Worm (Caenorhabditis elegans) whole organism, L4 larva: Measurements from ENCODE around the gene F16G10.7.
A peak's percentile ranks its signal among the peaks of the same experiment; 100 is the strongest.

Experiments
- D1046.2 ChIP-seq: fragments of 200-800 bp; sonication (Bioruptor generic); IDR thresholded peaks from 2 replicates; pipeline ENCODE4 v1.3.6; 2022; ENCODE audit warnings: missing genetic modification characterization, missing compliant biosample characterization
- F26F4.8 ChIP-seq: fragments of 200-800 bp; sonication (Bioruptor generic); conservative IDR thresholded peaks from 2 replicates; pipeline ENCODE4 v1.3.6; 2022; ENCODE audit warnings: missing genetic modification characterization, missing compliant biosample characterization
- F44E2.7 ChIP-seq: fragments of 200-800 bp; sonication (Bioruptor generic); IDR thresholded peaks from 2 replicates; pipeline ENCODE4 v2.1.2; 2022; ENCODE audit warnings: missing genetic modification characterization, missing compliant biosample characterization
- F49E8.2 ChIP-seq: sonication (generic microtip); optimal IDR thresholded peaks from 2 replicates; lab custom pipeline; 2016; ENCODE audit warnings: missing compliant biosample characterization, mild to moderate bottlenecking, missing genetic modification characterization, borderline replicate concordance
- Y5F2A.4 ChIP-seq: fragments of 200-800 bp; sonication (Bioruptor generic); optimal IDR thresholded peaks from 2 replicates; lab custom pipeline; 2018; ENCODE audit warnings: mild to moderate bottlenecking, missing genetic modification characterization, missing compliant biosample characterization
- aha-1 ChIP-seq: fragments of 150-350 bp; peaks from one replicate; lab custom pipeline; 2014; ENCODE audit warnings: missing biosample characterization, missing genetic modification characterization
- ceh-20 ChIP-seq: fragments of 200-800 bp; sonication (Bioruptor generic); IDR thresholded peaks from 2 replicates; pipeline ENCODE4 v1.3.6; 2022; ENCODE audit warnings: missing genetic modification reagents, missing genetic modification characterization, missing compliant biosample characterization
- ceh-28 ChIP-seq: fragments of 150-350 bp; optimal IDR thresholded peaks from 2 replicates; lab custom pipeline; 2014; ENCODE audit warnings: missing biosample characterization, missing genetic modification reagents, missing genetic modification characterization
- ces-1 ChIP-seq: fragments of 150-350 bp; sonication (generic microtip); optimal IDR thresholded peaks from 4 replicates; lab custom pipeline; 2014; ENCODE audit warnings: missing biosample characterization, missing genetic modification reagents, missing genetic modification characterization
- daf-12 ChIP-seq: fragments of 150-350 bp; optimal IDR thresholded peaks from 2 replicates; lab custom pipeline; 2014; ENCODE audit warnings: missing biosample characterization, missing genetic modification reagents, missing genetic modification characterization
- daf-16 ChIP-seq, 3 experiments: sonication (generic microtip); optimal IDR thresholded peaks; 2 replicates each; lab custom pipeline; 2016 to 2017; ENCODE audit warnings: missing genetic modification characterization in 3 of 3, missing genetic modification reagents in 3 of 3, mild to moderate bottlenecking in 2 of 3, missing compliant biosample characterization in 2 of 3, missing biosample characterization in 1 of 3, moderate library complexity in 1 of 3
- dmd-6 ChIP-seq: fragments of 200-800 bp; sonication (Bioruptor generic); IDR thresholded peaks from 2 replicates; pipeline ENCODE4 v1.3.6; 2022; ENCODE audit warnings: missing genetic modification reagents, missing genetic modification characterization, missing compliant biosample characterization
- dmd-8 ChIP-seq: fragments of 200-800 bp; sonication (Bioruptor generic); IDR thresholded peaks from 2 replicates; pipeline ENCODE4 v1.3.6; 2022; ENCODE audit warnings: missing genetic modification characterization, missing compliant biosample characterization
- dmd-9 ChIP-seq: fragments of 200-800 bp; sonication (Bioruptor generic); IDR thresholded peaks from 2 replicates; pipeline ENCODE4 v1.3.6; 2022; ENCODE audit warnings: missing genetic modification reagents, missing genetic modification characterization, missing compliant biosample characterization
- dve-1 ChIP-seq: sonication (generic microtip); optimal IDR thresholded peaks from 2 replicates; lab custom pipeline; 2017; ENCODE audit warnings: antibody characterized with exemption, mild to moderate bottlenecking, missing genetic modification characterization, missing compliant biosample characterization; ENCODE audit not compliant: insufficient read depth
- egl-43 ChIP-seq: fragments of 200-800 bp; sonication (Bioruptor generic); IDR thresholded peaks from 2 replicates; pipeline ENCODE4 v1.3.6; 2022; ENCODE audit warnings: missing genetic modification reagents, missing genetic modification characterization, missing compliant biosample characterization
- fos-1 ChIP-seq: fragments of 150-350 bp; optimal IDR thresholded peaks from 2 replicates; lab custom pipeline; 2014; ENCODE audit warnings: missing biosample characterization, missing genetic modification characterization
- hlh-11 ChIP-seq: fragments of 200-800 bp; sonication (Bioruptor generic); optimal IDR thresholded peaks from 2 replicates; lab custom pipeline; 2018; ENCODE audit warnings: mild to moderate bottlenecking, missing genetic modification characterization, missing compliant biosample characterization
- hlh-30 ChIP-seq: sonication (generic microtip); optimal IDR thresholded peaks from 2 replicates; lab custom pipeline; 2017; ENCODE audit warnings: antibody characterized with exemption, mild to moderate bottlenecking, missing genetic modification characterization, missing compliant biosample characterization; ENCODE audit not compliant: insufficient read depth
- jun-1 ChIP-seq: fragments of 150-350 bp; optimal IDR thresholded peaks from 2 replicates; lab custom pipeline; 2014; ENCODE audit warnings: missing biosample characterization, missing genetic modification reagents, missing genetic modification characterization
- lim-7 ChIP-seq: fragments of 200-800 bp; sonication (Bioruptor generic); IDR thresholded peaks from 2 replicates; pipeline ENCODE4 v1.3.6; 2022; ENCODE audit warnings: missing genetic modification characterization, missing compliant biosample characterization
- lin-29 ChIP-seq: fragments of 200-800 bp; sonication (Bioruptor generic); IDR thresholded peaks from 2 replicates; pipeline ENCODE4 v1.3.6; 2022; ENCODE audit warnings: missing genetic modification reagents, missing genetic modification characterization, missing compliant biosample characterization
- lsy-2 ChIP-seq, 2 experiments: fragments of 150-350 bp in 1 of 2; sonication (generic microtip) in 1 of 2; optimal IDR thresholded peaks; 2 replicates each; lab custom pipeline; 2014 to 2017; ENCODE audit warnings: missing biosample characterization in 2 of 2, missing genetic modification characterization in 2 of 2
- mes-2 ChIP-seq: sonication (generic microtip); optimal IDR thresholded peaks from 2 replicates; lab custom pipeline; 2016; ENCODE audit warnings: missing genotype, mild to moderate bottlenecking, missing genetic modification characterization, missing compliant biosample characterization; ENCODE audit not compliant: poor library complexity, severe bottlenecking
- mxl-2 ChIP-seq: fragments of 200-800 bp; sonication (Bioruptor generic); conservative IDR thresholded peaks from 2 replicates; pipeline ENCODE4 v1.3.6; 2022; ENCODE audit warnings: missing genetic modification reagents, missing genetic modification characterization, missing compliant biosample characterization
- nhr-10 ChIP-seq: fragments of 150-350 bp; optimal IDR thresholded peaks from 2 replicates; lab custom pipeline; 2014; ENCODE audit warnings: missing biosample characterization, missing genetic modification characterization
- nhr-28 ChIP-seq: fragments of 150-350 bp; optimal IDR thresholded peaks from 2 replicates; lab custom pipeline; 2014; ENCODE audit warnings: missing biosample characterization, missing genetic modification characterization
- nhr-41 ChIP-seq: fragments of 200-800 bp; sonication (Bioruptor generic); IDR thresholded peaks from 2 replicates; pipeline ENCODE4 v1.3.6; 2022; ENCODE audit warnings: missing genetic modification reagents, missing genetic modification characterization, missing compliant biosample characterization
- nhr-77 ChIP-seq: fragments of 150-350 bp; optimal IDR thresholded peaks from 2 replicates; lab custom pipeline; 2014; ENCODE audit warnings: missing biosample characterization, missing genetic modification characterization
- php-3 ChIP-seq: fragments of 200-800 bp; sonication (Bioruptor generic); IDR thresholded peaks from 2 replicates; pipeline ENCODE4 v1.3.6; 2022; ENCODE audit warnings: missing genetic modification reagents, missing genetic modification characterization, missing compliant biosample characterization
- pqm-1 ChIP-seq: sonication (generic microtip); optimal IDR thresholded peaks from 2 replicates; lab custom pipeline; 2017; ENCODE audit warnings: missing biosample characterization, missing genetic modification characterization
- set-16 ChIP-seq: fragments of 200-800 bp; sonication (Bioruptor generic); IDR thresholded peaks from 2 replicates; pipeline ENCODE4 v1.3.6; 2022; ENCODE audit warnings: missing genetic modification reagents, missing genetic modification characterization, missing compliant biosample characterization
- unc-130 ChIP-seq: sonication (generic microtip); optimal IDR thresholded peaks from 2 replicates; lab custom pipeline; 2016; ENCODE audit warnings: missing genetic modification reagents, missing genetic modification characterization, missing compliant biosample characterization
- unc-62 ChIP-seq, 3 experiments: fragments of 150-350 bp in 1 of 3; sonication (generic microtip); optimal IDR thresholded peaks in 2 of 3; peaks in 1 of 3; 1 replicate in 1 of 3; 2 replicates in 2 of 3; lab custom pipeline; 2014 to 2017; ENCODE audit warnings: missing biosample characterization in 3 of 3, missing genetic modification characterization in 3 of 3, missing genetic modification reagents in 3 of 3, missing genotype in 1 of 3
- zag-1 ChIP-seq: fragments of 150-350 bp; optimal IDR thresholded peaks from 2 replicates; lab custom pipeline; 2014; ENCODE audit warnings: missing biosample characterization, missing genetic modification characterization
- ztf-11 ChIP-seq: fragments of 150-350 bp; optimal IDR thresholded peaks from 2 replicates; lab custom pipeline; 2014; ENCODE audit warnings: missing biosample characterization, missing genetic modification characterization
- ztf-7 ChIP-seq: fragments of 150-350 bp; optimal IDR thresholded peaks from 2 replicates; lab custom pipeline; 2014; ENCODE audit warnings: missing biosample characterization, missing genetic modification characterization

F16G10.7 gene

ce11 chrII:2415439-2415838 is 35.4 kb upstream of the F16G10.7 start, which contains the start of gene fbxa-4:
fbxa-4 (minus strand) TSS chrII:2415531.
- peak; percentile 93 for TF ChIP-seq nhr-28
- TF ChIP-seq lsy-2 (tag; optimal IDR thresholded peaks at IDR 0.05; lab: Kevin White, UChicago) = peak in 1 of 2 experiments; percentile 4
- TF ChIP-seq daf-16 (GFP tag; optimal IDR thresholded peaks at IDR 0.05; lab: Kevin White, UChicago) = no peak
- peak; percentile 87 for TF ChIP-seq daf-16 (tag; optimal IDR thresholded peaks at IDR 0.05; lab: Kevin White, UChicago)
- TF ChIP-seq mes-2 (tag; lab: Kevin White, UChicago) = peak; percentile 18
- no peak for TF ChIP-seq F49E8.2 (tag; lab: Kevin White, UChicago)
- peak; percentile 52 for TF ChIP-seq pqm-1 (tag; lab: Kevin White, UChicago)
- 0 out of 2 replicates have a peak, but pooled peaks have one; percentile 32 for TF ChIP-seq dmd-6 (GFP tag; lab: Robert Waterston, UW)
- TF ChIP-seq hlh-11 = peak; percentile 47
- no peak for TF ChIP-seq mxl-2 (GFP tag; lab: Robert Waterston, UW)
- peak in 1 of 2 experiments; percentile 56 for TF ChIP-seq unc-62 (GFP tag; optimal IDR thresholded peaks at IDR 0.05 in 1 of 2; lab: Kevin White, UChicago)
- no peak for TF ChIP-seq unc-62 (tag; optimal IDR thresholded peaks at IDR 0.05; lab: Kevin White, UChicago)
- peak; percentile 67 for TF ChIP-seq nhr-77 (tag; lab: Kevin White, UChicago)
- no peak for TF ChIP-seq jun-1 (tag; lab: Kevin White, UChicago)
- no peak for TF ChIP-seq ztf-11 (tag; lab: Kevin White, UChicago)
- peak; percentile 75 for TF ChIP-seq dve-1 (tag; lab: Kevin White, UChicago)

- 0 out of 2 replicates have a peak, but pooled peaks have one; percentile 23 for TF ChIP-seq php-3 (GFP tag; lab: Robert Waterston, UW)
- no peak for TF ChIP-seq F26F4.8 (GFP tag; lab: Robert Waterston, UW)
- no peak for TF ChIP-seq ztf-7 (tag; lab: Kevin White, UChicago)
- peak; percentile 19 for TF ChIP-seq nhr-28
- TF ChIP-seq nhr-77 (tag; lab: Kevin White, UChicago) = no peak
- no peak for TF ChIP-seq aha-1 (tag; lab: Kevin White, UChicago)
- peak in 1 of 2 experiments; percentile 9 for TF ChIP-seq unc-62 (GFP tag; optimal IDR thresholded peaks at IDR 0.05 in 1 of 2; lab: Kevin White, UChicago)
- TF ChIP-seq unc-62 (tag; optimal IDR thresholded peaks at IDR 0.05; lab: Kevin White, UChicago) = no peak
- TF ChIP-seq ztf-11 (tag; lab: Kevin White, UChicago) = no peak
- peak; percentile 17 for TF ChIP-seq pqm-1 (tag; lab: Kevin White, UChicago)
- no peak for TF ChIP-seq hlh-30 (tag; lab: Kevin White, UChicago)
- no peak for TF ChIP-seq nhr-41 (GFP tag; lab: Robert Waterston, UW)
- no peak for TF ChIP-seq zag-1 (tag; lab: Kevin White, UChicago)
- TF ChIP-seq Y5F2A.4 (GFP tag; lab: Kevin White, UChicago) = no peak
- no peak for TF ChIP-seq lin-29 (GFP tag; lab: Robert Waterston, UW)
- no peak for TF ChIP-seq dmd-9 (GFP tag; lab: Robert Waterston, UW)
- no peak for TF ChIP-seq daf-16 (GFP tag; optimal IDR thresholded peaks at IDR 0.05; lab: Kevin White, UChicago)
- TF ChIP-seq daf-16 (tag; optimal IDR thresholded peaks at IDR 0.05; lab: Kevin White, UChicago) = peak; percentile 37
- TF ChIP-seq dve-1 (tag; lab: Kevin White, UChicago) = peak; percentile 14
- TF ChIP-seq ceh-20 (GFP tag; lab: Robert Waterston, UW) = no peak
- no peak for TF ChIP-seq set-16 (GFP tag; lab: Robert Waterston, UW)
- no peak for TF ChIP-seq ces-1
- TF ChIP-seq fos-1 (tag; lab: Kevin White, UChicago) = no peak
- TF ChIP-seq egl-43 (GFP tag; lab: Robert Waterston, UW) = no peak
- TF ChIP-seq F49E8.2 (tag; lab: Kevin White, UChicago) = no peak
- TF ChIP-seq dmd-6 (GFP tag; lab: Robert Waterston, UW) = no peak
- no peak for TF ChIP-seq D1046.2 (GFP tag; lab: Robert Waterston, UW)
- TF ChIP-seq nhr-10 = no peak
- TF ChIP-seq lim-7 = no peak
- no peak for TF ChIP-seq daf-12
- no peak for TF ChIP-seq F44E2.7 (GFP tag; lab: Robert Waterston, UW)
- TF ChIP-seq dmd-8 = no peak
- no peak for TF ChIP-seq unc-130 (GFP tag; lab: Kevin White, UChicago)
- no peak for TF ChIP-seq ceh-28 (tag; lab: Kevin White, UChicago)
Measured at ce11 chrII:2412649-2413048, 32.6 kb upstream of the F16G10.7 start, which contains the start of gene fbxa-182. fbxa-182 (minus strand) TSS chrII:2412749.
